Worm (Caenorhabditis elegans) whole organism, young adult: ENCODE results near the gene E02H1.6.

ENCODE experiments used
- B0261.1 ChIP-seq: sonication (generic microtip); optimal IDR thresholded peaks from 2 replicates; lab custom pipeline; 2016; ENCODE audit warnings: mild to moderate bottlenecking, missing genetic modification characterization, moderate library complexity, missing compliant biosample characterization
- Y67H2A.10 ChIP-seq: fragments of 200-800 bp; sonication (Bioruptor generic); conservative IDR thresholded peaks from 2 replicates; pipeline ENCODE4 v1.3.6; 2022; ENCODE audit warnings: missing genetic modification reagents, missing genetic modification characterization, missing compliant biosample characterization
- Y79H2A.3 ChIP-seq: fragments of 200-800 bp; sonication (Bioruptor generic); conservative IDR thresholded peaks from 2 replicates; pipeline ENCODE4 v1.3.6; 2022; ENCODE audit warnings: missing genetic modification reagents, missing genetic modification characterization, missing compliant biosample characterization
- attf-6 ChIP-seq: fragments of 200-800 bp; sonication (Bioruptor generic); IDR thresholded peaks from 2 replicates; pipeline ENCODE4 v1.3.6; 2022; ENCODE audit warnings: missing genetic modification reagents, missing genetic modification characterization, missing compliant biosample characterization
- dpl-1 ChIP-seq: fragments of 150-350 bp; optimal IDR thresholded peaks from 2 replicates; lab custom pipeline; 2014; ENCODE audit warnings: missing biosample characterization, missing genetic modification reagents, missing genetic modification characterization
- lir-1 ChIP-seq: fragments of 200-800 bp; sonication (Bioruptor generic); conservative IDR thresholded peaks from 2 replicates; pipeline ENCODE4 v1.3.6; 2022; ENCODE audit warnings: missing genetic modification reagents, missing genetic modification characterization, missing compliant biosample characterization
- madf-8 ChIP-seq: fragments of 200-800 bp; sonication (Bioruptor generic); conservative IDR thresholded peaks from 2 replicates; pipeline ENCODE4 v1.3.6; 2022; ENCODE audit warnings: missing genetic modification reagents, missing genetic modification characterization, missing compliant biosample characterization
- nhr-90 ChIP-seq: sonication (generic microtip); optimal IDR thresholded peaks from 2 replicates; lab custom pipeline; 2016; ENCODE audit warnings: missing genotype, mild to moderate bottlenecking, missing genetic modification characterization, missing compliant biosample characterization
- repo-1 ChIP-seq: sonication (generic microtip); optimal IDR thresholded peaks from 2 replicates; lab custom pipeline; 2017; ENCODE audit warnings: mild to moderate bottlenecking, missing genetic modification characterization, missing compliant biosample characterization
- ztf-18 ChIP-seq: sonication (generic microtip); optimal IDR thresholded peaks from 2 replicates; lab custom pipeline; 2016; ENCODE audit warnings: missing genotype, mild to moderate bottlenecking, missing genetic modification characterization, missing compliant biosample characterization

ce11 chrII:9611347-9611923 lies 14.9 kb downstream of the E02H1.6 start, which contains the start of the genes T15H9.5 and T15H9.4:
- TF ChIP-seq Y67H2A.10 (no peak), B0261.1 (no peak), nhr-90 (no peak), madf-8 (GFP tag; lab: Robert Waterston, UW) (no peak), repo-1 (no peak), dpl-1 (no peak), attf-6 (no peak), lir-1 (GFP tag; lab: Robert Waterston, UW) (no peak), Y79H2A.3 (no peak), ztf-18 (tag; lab: Kevin White, UChicago) (no peak)
